Worm (Caenorhabditis elegans) whole organism, L4 larva: ENCODE measurements around the gene fipr-17.
A peak's percentile ranks its signal among the peaks of the same experiment; 100 is the strongest.

Source experiments
- F10B5.3 ChIP-seq: sonication (generic microtip); optimal IDR thresholded peaks from 2 replicates; lab custom pipeline; 2016; ENCODE audit warnings: mild to moderate bottlenecking, missing genetic modification characterization, missing compliant biosample characterization
- F49E8.2 ChIP-seq: sonication (generic microtip); optimal IDR thresholded peaks from 2 replicates; lab custom pipeline; 2016; ENCODE audit warnings: missing compliant biosample characterization, mild to moderate bottlenecking, missing genetic modification characterization, borderline replicate concordance
- Y105C5A.15 ChIP-seq: fragments of 200-800 bp; sonication (Bioruptor generic); IDR thresholded peaks from 2 replicates; pipeline ENCODE4 v1.3.6; 2022; ENCODE audit warnings: missing genetic modification characterization, missing compliant biosample characterization
- Y48G9A.11 ChIP-seq: fragments of 200-800 bp; sonication (Bioruptor generic); IDR thresholded peaks from 2 replicates; pipeline ENCODE4 v1.3.6; 2022; ENCODE audit warnings: missing genetic modification reagents, missing genetic modification characterization, missing compliant biosample characterization
- ZK337.2 ChIP-seq: fragments of 200-800 bp; sonication (Bioruptor generic); IDR thresholded peaks from 2 replicates; pipeline ENCODE4 v1.3.6; 2022; ENCODE audit warnings: missing genetic modification reagents, missing genetic modification characterization, missing compliant biosample characterization
- aly-2 ChIP-seq: sonication (generic microtip); optimal IDR thresholded peaks from 2 replicates; lab custom pipeline; 2018; ENCODE audit warnings: missing biosample characterization, missing genetic modification characterization
- ceh-32 ChIP-seq: sonication (generic microtip); optimal IDR thresholded peaks from 2 replicates; lab custom pipeline; 2016; ENCODE audit warnings: mild to moderate bottlenecking, missing genetic modification characterization, missing compliant biosample characterization; ENCODE audit not compliant: poor library complexity
- ctbp-1 ChIP-seq: fragments of 200-800 bp; sonication (Bioruptor generic); IDR thresholded peaks from 2 replicates; pipeline ENCODE4 v1.3.6; 2022; ENCODE audit warnings: missing genetic modification reagents, missing genetic modification characterization, missing compliant biosample characterization
- daf-16 ChIP-seq, 3 experiments: sonication (generic microtip); optimal IDR thresholded peaks; 2 replicates each; lab custom pipeline; 2016 to 2017; ENCODE audit warnings: missing genetic modification characterization in 3 of 3, missing genetic modification reagents in 3 of 3, mild to moderate bottlenecking in 2 of 3, missing compliant biosample characterization in 2 of 3, missing biosample characterization in 1 of 3, moderate library complexity in 1 of 3
- dmd-6 ChIP-seq: fragments of 200-800 bp; sonication (Bioruptor generic); IDR thresholded peaks from 2 replicates; pipeline ENCODE4 v1.3.6; 2022; ENCODE audit warnings: missing genetic modification reagents, missing genetic modification characterization, missing compliant biosample characterization
- dpl-1 ChIP-seq: fragments of 150-350 bp; optimal IDR thresholded peaks from 2 replicates; lab custom pipeline; 2014; ENCODE audit warnings: missing biosample characterization, missing genetic modification reagents, missing genetic modification characterization
- dve-1 ChIP-seq: sonication (generic microtip); optimal IDR thresholded peaks from 2 replicates; lab custom pipeline; 2017; ENCODE audit warnings: antibody characterized with exemption, mild to moderate bottlenecking, missing genetic modification characterization, missing compliant biosample characterization; ENCODE audit not compliant: insufficient read depth
- fos-1 ChIP-seq: fragments of 150-350 bp; optimal IDR thresholded peaks from 2 replicates; lab custom pipeline; 2014; ENCODE audit warnings: missing biosample characterization, missing genetic modification characterization
- hlh-11 ChIP-seq: fragments of 200-800 bp; sonication (Bioruptor generic); optimal IDR thresholded peaks from 2 replicates; lab custom pipeline; 2018; ENCODE audit warnings: mild to moderate bottlenecking, missing genetic modification characterization, missing compliant biosample characterization
- hlh-30 ChIP-seq: sonication (generic microtip); optimal IDR thresholded peaks from 2 replicates; lab custom pipeline; 2017; ENCODE audit warnings: antibody characterized with exemption, mild to moderate bottlenecking, missing genetic modification characterization, missing compliant biosample characterization; ENCODE audit not compliant: insufficient read depth
- hmg-1.1 ChIP-seq: fragments of 200-800 bp; sonication (Bioruptor generic); IDR thresholded peaks from 2 replicates; pipeline ENCODE4 v1.3.6; 2022; ENCODE audit warnings: missing genetic modification reagents, missing genetic modification characterization, missing compliant biosample characterization
- lin-1 ChIP-seq: fragments of 200-800 bp; sonication (Bioruptor generic); IDR thresholded peaks from 2 replicates; pipeline ENCODE4 v1.3.6; 2022; ENCODE audit warnings: missing genetic modification reagents, missing genetic modification characterization, missing compliant biosample characterization
- lin-38 ChIP-seq: fragments of 200-800 bp; sonication (Bioruptor generic); IDR thresholded peaks from 2 replicates; pipeline ENCODE4 v1.3.6; 2022; ENCODE audit warnings: missing genetic modification reagents, missing genetic modification characterization, missing compliant biosample characterization
- lsy-2 ChIP-seq, 2 experiments: fragments of 150-350 bp in 1 of 2; sonication (generic microtip) in 1 of 2; optimal IDR thresholded peaks; 2 replicates each; lab custom pipeline; 2014 to 2017; ENCODE audit warnings: missing biosample characterization in 2 of 2, missing genetic modification characterization in 2 of 2
- madf-5 ChIP-seq, 2 experiments: fragments of 200-800 bp; sonication (Bioruptor generic); IDR thresholded peaks; 2 replicates each; pipeline ENCODE4 v1.3.6; 2022; ENCODE audit warnings: missing compliant biosample characterization in 2 of 2, missing genetic modification characterization in 2 of 2
- mdl-1 ChIP-seq, 2 experiments: fragments of 150-350 bp in 1 of 2; sonication (generic microtip) in 1 of 2; optimal IDR thresholded peaks; 2 replicates each; lab custom pipeline; 2014 to 2017; ENCODE audit warnings: missing biosample characterization in 2 of 2, missing genetic modification characterization in 2 of 2
- mdt-29 ChIP-seq: fragments of 200-800 bp; sonication (Bioruptor generic); IDR thresholded peaks from 2 replicates; pipeline ENCODE4 v1.3.6; 2022; ENCODE audit warnings: missing genetic modification reagents, missing genetic modification characterization, missing compliant biosample characterization
- mep-1 ChIP-seq: fragments of 150-350 bp; sonication (generic microtip); optimal IDR thresholded peaks from 3 replicates; lab custom pipeline; 2014; ENCODE audit warnings: missing biosample characterization, missing genetic modification characterization
- mes-2 ChIP-seq: sonication (generic microtip); optimal IDR thresholded peaks from 2 replicates; lab custom pipeline; 2016; ENCODE audit warnings: missing genotype, mild to moderate bottlenecking, missing genetic modification characterization, missing compliant biosample characterization; ENCODE audit not compliant: poor library complexity, severe bottlenecking
- nhr-10 ChIP-seq: fragments of 150-350 bp; optimal IDR thresholded peaks from 2 replicates; lab custom pipeline; 2014; ENCODE audit warnings: missing biosample characterization, missing genetic modification characterization
- nhr-102 ChIP-seq: sonication (generic microtip); optimal IDR thresholded peaks from 2 replicates; lab custom pipeline; 2016; ENCODE audit warnings: mild to moderate bottlenecking, missing genetic modification characterization, moderate library complexity, missing compliant biosample characterization
- nhr-11 ChIP-seq: fragments of 150-350 bp; optimal IDR thresholded peaks from 2 replicates; lab custom pipeline; 2014; ENCODE audit warnings: missing biosample characterization, missing genetic modification characterization
- nhr-237 ChIP-seq: sonication (generic microtip); optimal IDR thresholded peaks from 2 replicates; lab custom pipeline; 2017; ENCODE audit warnings: missing biosample characterization, missing genetic modification characterization
- nhr-25 ChIP-seq: sonication (generic microtip); optimal IDR thresholded peaks from 2 replicates; lab custom pipeline; 2017; ENCODE audit warnings: missing genetic modification characterization, mild to moderate bottlenecking, missing compliant biosample characterization, antibody characterized with exemption, moderate library complexity, borderline replicate concordance; ENCODE audit not compliant: insufficient read depth
- nhr-28 ChIP-seq: fragments of 150-350 bp; optimal IDR thresholded peaks from 2 replicates; lab custom pipeline; 2014; ENCODE audit warnings: missing biosample characterization, missing genetic modification characterization
- nhr-6 ChIP-seq: fragments of 150-350 bp; optimal IDR thresholded peaks from 2 replicates; lab custom pipeline; 2014; ENCODE audit warnings: missing biosample characterization, missing genetic modification characterization
- nhr-77 ChIP-seq: fragments of 150-350 bp; optimal IDR thresholded peaks from 2 replicates; lab custom pipeline; 2014; ENCODE audit warnings: missing biosample characterization, missing genetic modification characterization
- pqm-1 ChIP-seq: sonication (generic microtip); optimal IDR thresholded peaks from 2 replicates; lab custom pipeline; 2017; ENCODE audit warnings: missing biosample characterization, missing genetic modification characterization
- saeg-2 ChIP-seq: fragments of 200-800 bp; sonication (Bioruptor generic); IDR thresholded peaks from 2 replicates; pipeline ENCODE4 v1.3.6; 2022; ENCODE audit warnings: missing genetic modification reagents, missing genetic modification characterization, missing compliant biosample characterization
- skn-1 ChIP-seq: fragments of 150-350 bp; optimal IDR thresholded peaks from 2 replicates; lab custom pipeline; 2014; ENCODE audit warnings: missing biosample characterization, missing genetic modification characterization
- snpc-1.2 ChIP-seq: fragments of 200-800 bp; sonication (Bioruptor generic); IDR thresholded peaks from 2 replicates; pipeline ENCODE4 v1.3.6; 2022; ENCODE audit warnings: missing genetic modification reagents, missing genetic modification characterization, missing compliant biosample characterization
- tag-97 ChIP-seq: fragments of 200-800 bp; sonication (Bioruptor generic); IDR thresholded peaks from 2 replicates; pipeline ENCODE4 v1.3.6; 2022; ENCODE audit warnings: missing genetic modification characterization, missing compliant biosample characterization
- tra-1 ChIP-seq: fragments of 200-800 bp; sonication (Bioruptor generic); IDR thresholded peaks from 2 replicates; pipeline ENCODE4 v1.3.6; 2022; ENCODE audit warnings: missing genetic modification reagents, missing genetic modification characterization, missing compliant biosample characterization
- unc-39 ChIP-seq: sonication (generic microtip); optimal IDR thresholded peaks from 2 replicates; lab custom pipeline; 2017; ENCODE audit warnings: missing biosample characterization, missing genetic modification characterization
- vab-7 ChIP-seq: fragments of 200-800 bp; sonication (Bioruptor generic); IDR thresholded peaks from 2 replicates; pipeline ENCODE4 v1.3.6; 2022; ENCODE audit warnings: missing genetic modification reagents, missing genetic modification characterization, missing compliant biosample characterization
- zfp-3 ChIP-seq: fragments of 200-800 bp; sonication (Bioruptor generic); conservative IDR thresholded peaks from 2 replicates; pipeline ENCODE4 v1.3.6; 2022; ENCODE audit warnings: missing genetic modification reagents, missing genetic modification characterization, missing compliant biosample characterization
- ztf-11 ChIP-seq: fragments of 150-350 bp; optimal IDR thresholded peaks from 2 replicates; lab custom pipeline; 2014; ENCODE audit warnings: missing biosample characterization, missing genetic modification characterization

The fipr-17 gene

DNA sequence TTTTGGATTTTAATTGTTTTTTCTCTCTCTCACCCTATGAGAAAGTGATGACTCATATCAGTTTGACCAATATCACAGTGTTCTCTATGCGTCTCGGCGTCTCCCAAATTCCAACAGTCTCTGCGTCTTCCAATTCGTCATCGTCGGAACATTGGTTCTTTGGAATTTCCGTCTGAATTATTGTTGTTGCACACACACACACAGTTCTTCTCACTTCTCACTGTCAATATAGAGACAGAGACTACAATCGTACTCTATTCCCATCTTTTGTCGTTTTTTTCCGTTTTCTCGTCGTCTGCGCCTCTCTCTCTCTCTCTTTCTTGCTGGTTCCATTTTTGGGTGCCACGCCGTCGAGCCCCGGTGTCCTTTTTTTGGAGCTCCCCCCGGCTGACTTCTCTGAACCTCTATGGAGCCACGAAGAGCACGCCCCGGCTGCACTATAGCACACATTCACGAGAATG, 43.3 kb upstream of the fipr-17 start (continued):
- peak; percentile 50 for TF ChIP-seq mes-2 (tag; lab: Kevin White, UChicago)
- no peak for TF ChIP-seq dpl-1
- TF ChIP-seq madf-5 (GFP tag; IDR thresholded peaks at IDR 0.05; lab: Robert Waterston, UW): no peak
- TF ChIP-seq nhr-6: no peak
- TF ChIP-seq nhr-10: no peak
- peak; percentile 96 for TF ChIP-seq nhr-28 (tag; lab: Kevin White, UChicago)
- TF ChIP-seq nhr-25 (tag; lab: Kevin White, UChicago): no peak
- no peak for TF ChIP-seq vab-7 (GFP tag; lab: Robert Waterston, UW)
- peak; percentile 11 to 67 for TF ChIP-seq mdl-1 (tag; optimal IDR thresholded peaks at IDR 0.05; lab: Kevin White, UChicago)
- TF ChIP-seq fos-1: no peak
- TF ChIP-seq hlh-30: peak; percentile 16
- peak in 1 of 2 experiments; percentile 15 for TF ChIP-seq lsy-2 (tag; optimal IDR thresholded peaks at IDR 0.05; lab: Kevin White, UChicago)
- TF ChIP-seq Y48G9A.11 (GFP tag; lab: Robert Waterston, UW): no peak
- no peak for TF ChIP-seq daf-16 (GFP tag; optimal IDR thresholded peaks at IDR 0.05; lab: Kevin White, UChicago)
- TF ChIP-seq daf-16 (tag; optimal IDR thresholded peaks at IDR 0.05; lab: Kevin White, UChicago): peak; percentile 47
- no peak for TF ChIP-seq snpc-1.2 (GFP tag; lab: Robert Waterston, UW)
- TF ChIP-seq mdt-29 (GFP tag; lab: Robert Waterston, UW): no peak
- TF ChIP-seq tra-1 (GFP tag; lab: Robert Waterston, UW): no peak
- no peak for TF ChIP-seq tag-97
- 0 out of 2 replicates have a peak, but pooled peaks have one; percentile 11 for TF ChIP-seq hmg-1.1 (GFP tag; lab: Robert Waterston, UW)
- TF ChIP-seq lin-1 (GFP tag; lab: Robert Waterston, UW): no peak
- TF ChIP-seq nhr-237 (tag; lab: Kevin White, UChicago): no peak
- TF ChIP-seq Y105C5A.15: no peak
- TF ChIP-seq pqm-1 (tag; lab: Kevin White, UChicago): peak; percentile 44
- TF ChIP-seq unc-39 (tag; lab: Kevin White, UChicago): no peak
- peak; percentile 55 for TF ChIP-seq nhr-77 (tag; lab: Kevin White, UChicago)
- no peak for TF ChIP-seq ztf-11 (tag; lab: Kevin White, UChicago)
- no peak for TF ChIP-seq F49E8.2 (tag; lab: Kevin White, UChicago)
- TF ChIP-seq ZK337.2 (GFP tag; lab: Robert Waterston, UW): no peak
- no peak for TF ChIP-seq ceh-32 (tag; lab: Kevin White, UChicago)
- TF ChIP-seq zfp-3 (GFP tag; lab: Robert Waterston, UW): no peak
- TF ChIP-seq ctbp-1: no peak
- TF ChIP-seq F10B5.3 (tag; lab: Kevin White, UChicago): no peak
- no peak for TF ChIP-seq saeg-2 (GFP tag; lab: Robert Waterston, UW)
- no peak for TF ChIP-seq nhr-11 (tag; lab: Kevin White, UChicago)

DNA sequence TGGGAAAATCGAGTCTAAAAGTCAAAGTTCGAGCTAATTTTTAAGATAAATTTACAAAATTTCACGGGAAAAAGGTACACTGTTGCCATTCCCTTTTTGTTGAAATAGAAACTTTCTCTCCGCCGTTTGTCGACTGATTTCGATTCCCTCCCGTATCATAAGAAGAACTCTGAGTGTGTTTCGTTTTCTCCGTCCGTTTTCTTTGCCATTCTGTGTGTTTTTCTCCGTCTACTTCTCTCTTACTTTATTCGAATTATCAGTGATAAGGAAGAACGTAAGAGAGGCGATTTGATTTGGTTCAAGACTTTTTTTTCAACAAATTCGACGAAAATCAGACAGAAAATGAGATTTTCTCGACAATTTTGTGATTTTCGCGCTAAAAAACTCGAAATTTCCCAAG, 39.1 kb upstream of the fipr-17 start:
- peak; percentile 81 for TF ChIP-seq pqm-1 (tag; lab: Kevin White, UChicago)
- no peak for TF ChIP-seq nhr-102 (tag; lab: Kevin White, UChicago)
- no peak for TF ChIP-seq zfp-3 (GFP tag; lab: Robert Waterston, UW)
- peak; percentile 30 for TF ChIP-seq dve-1 (tag; lab: Kevin White, UChicago)
- TF ChIP-seq hlh-11 (tag; lab: Kevin White, UChicago): peak; percentile 43
- TF ChIP-seq nhr-28 (tag; lab: Kevin White, UChicago): peak; percentile 76
- TF ChIP-seq mep-1 (tag; lab: Kevin White, UChicago): peak; percentile 3
- TF ChIP-seq dmd-6 (GFP tag; lab: Robert Waterston, UW): peak; percentile 34; the same call in 1 of the 2 replicates
- TF ChIP-seq aly-2 (tag; lab: Kevin White, UChicago): no peak
- no peak for TF ChIP-seq skn-1 (tag; lab: Kevin White, UChicago)
- no peak for TF ChIP-seq lin-38 (GFP tag; lab: Robert Waterston, UW)
- no peak for TF ChIP-seq tag-97
- TF ChIP-seq daf-16 (GFP tag; optimal IDR thresholded peaks at IDR 0.05; lab: Kevin White, UChicago): no peak
- TF ChIP-seq daf-16 (tag; optimal IDR thresholded peaks at IDR 0.05; lab: Kevin White, UChicago): peak; percentile 39
- no peak for TF ChIP-seq nhr-11 (tag; lab: Kevin White, UChicago)
